Fruit fly (Drosophila melanogaster) whole organism, embryonic: ENCODE data around the gene Rhp.
A peak's percentile ranks its signal among the peaks of the same experiment; 100 is the strongest.
"Not testable (repeated sequence)": the region's sequence is repeated elsewhere in the genome, so short reads cannot be mapped to it uniquely, and the experiment has no call there.

Experiments used
- Bgb ChIP-seq: fragments of 200-800 bp; sonication (Bioruptor generic); IDR thresholded peaks from 2 replicates; pipeline ENCODE4 v1.3.6; 2022; ENCODE audit warnings: missing biosample characterization, missing genetic modification characterization; ENCODE audit not compliant: partially characterized antibody
- CG11456 ChIP-seq: fragments of 200-800 bp; sonication (Bioruptor generic); IDR thresholded peaks from 3 replicates; pipeline ENCODE4 v1.3.6; 2022; ENCODE audit warnings: missing biosample characterization, missing genetic modification characterization
- CG13287 ChIP-seq: fragments of 200-800 bp; sonication (Bioruptor generic); IDR thresholded peaks from 2 replicates; pipeline ENCODE4 v1.3.6; 2022; ENCODE audit warnings: missing biosample characterization, missing genetic modification characterization; ENCODE audit not compliant: partially characterized antibody
- CG14710 ChIP-seq: fragments of 200-800 bp; sonication (Bioruptor generic); optimal IDR thresholded peaks from 3 replicates; lab custom pipeline; 2019; ENCODE audit warnings: missing biosample characterization, mild to moderate bottlenecking, missing genetic modification characterization, moderate library complexity
- CG14860 ChIP-seq: fragments of 200-800 bp; sonication (Bioruptor generic); IDR thresholded peaks from 3 replicates; pipeline ENCODE4 v1.3.6; 2022; ENCODE audit warnings: missing biosample characterization, missing genetic modification characterization; ENCODE audit not compliant: partially characterized antibody
- CG16813 ChIP-seq: fragments of 200-800 bp; sonication (Bioruptor generic); IDR thresholded peaks from 3 replicates; pipeline ENCODE4 v1.3.6; 2022; ENCODE audit warnings: missing biosample characterization, missing genetic modification characterization; ENCODE audit not compliant: partially characterized antibody
- CG2116 ChIP-seq: fragments of 200-800 bp; sonication (Bioruptor generic); optimal IDR thresholded peaks from 3 replicates; lab custom pipeline; 2018; ENCODE audit warnings: missing biosample characterization, mild to moderate bottlenecking, missing genetic modification characterization
- CG2129 ChIP-seq: fragments of 200-800 bp; sonication (Bioruptor generic); IDR thresholded peaks from 2 replicates; pipeline ENCODE4 v1.3.6; 2022; ENCODE audit warnings: missing biosample characterization, missing genetic modification characterization; ENCODE audit not compliant: partially characterized antibody
- CG32532 ChIP-seq: fragments of 200-800 bp; sonication (Bioruptor generic); IDR thresholded peaks from 2 replicates; pipeline ENCODE4 v1.3.6; 2022; ENCODE audit warnings: missing biosample characterization, missing genetic modification characterization
- CG42726 ChIP-seq: fragments of 200-800 bp; sonication (Bioruptor generic); IDR thresholded peaks from 2 replicates; pipeline ENCODE4 v1.3.6; 2022; ENCODE audit warnings: missing biosample characterization, missing genetic modification characterization; ENCODE audit not compliant: partially characterized antibody
- CG7357 ChIP-seq: fragments of 200-800 bp; sonication (Bioruptor generic); IDR thresholded peaks from 3 replicates; pipeline ENCODE4 v1.3.6; 2022; ENCODE audit warnings: missing biosample characterization, missing genetic modification characterization
- CG9932 ChIP-seq: fragments of 200-800 bp; sonication (Bioruptor generic); IDR thresholded peaks from 2 replicates; pipeline ENCODE4 v1.3.6; 2022; ENCODE audit warnings: missing biosample characterization, missing genetic modification characterization
- Dll ChIP-seq: fragments of 200-800 bp; sonication (Bioruptor generic); IDR thresholded peaks from 4 replicates; pipeline ENCODE4 v1.3.6; 2022; ENCODE audit warnings: missing biosample characterization, missing genetic modification characterization; ENCODE audit not compliant: partially characterized antibody
- Dref ChIP-seq: fragments of 200-800 bp; sonication (Bioruptor generic); IDR thresholded peaks from 2 replicates; pipeline ENCODE4 v1.3.6; 2022; ENCODE audit warnings: missing biosample characterization, missing genetic modification characterization
- HLH4C ChIP-seq: fragments of 200-800 bp; sonication (Bioruptor generic); IDR thresholded peaks from 3 replicates; pipeline ENCODE4 v1.3.6; 2022; ENCODE audit warnings: missing biosample characterization, missing genetic modification characterization; ENCODE audit not compliant: partially characterized antibody
- Hr78 ChIP-seq, 2 experiments: fragments of 200-800 bp in 1 of 2; fragments of >200 bp in 1 of 2; sonication (Bioruptor generic) in 1 of 2; optimal IDR thresholded peaks; 2 replicates each; lab custom pipeline; 2017 to 2019; ENCODE audit warnings: missing biosample characterization in 2 of 2, missing genetic modification characterization in 2 of 2, mild to moderate bottlenecking in 1 of 2, moderate library complexity in 1 of 2
- MESR4 ChIP-seq: fragments of 200-800 bp; sonication (Bioruptor generic); optimal IDR thresholded peaks from 2 replicates; lab custom pipeline; 2018; ENCODE audit warnings: missing biosample characterization, mild to moderate bottlenecking, missing genetic modification characterization, moderate library complexity
- Opbp ChIP-seq: fragments of 200-800 bp; sonication (Bioruptor generic); IDR thresholded peaks from 3 replicates; pipeline ENCODE4 v1.3.6; 2022; ENCODE audit warnings: missing biosample characterization, missing genetic modification characterization; ENCODE audit not compliant: partially characterized antibody
- Ptx1 ChIP-seq: fragments of 200-800 bp; sonication (Bioruptor generic); IDR thresholded peaks from 2 replicates; pipeline ENCODE4 v1.3.6; 2022; ENCODE audit warnings: missing biosample characterization, missing genetic modification characterization
- Rfx ChIP-seq: fragments of 200-800 bp; sonication (Bioruptor generic); IDR thresholded peaks from 2 replicates; pipeline ENCODE4 v1.3.6; 2022; ENCODE audit warnings: missing biosample characterization, missing genetic modification characterization
- Scr ChIP-seq: fragments of 200-800 bp; sonication (Bioruptor generic); IDR thresholded peaks from 2 replicates; pipeline ENCODE4 v1.3.6; 2022; ENCODE audit warnings: missing biosample characterization, missing genetic modification characterization; ENCODE audit not compliant: partially characterized antibody
- Sin3A ChIP-seq: fragments of >200 bp; optimal IDR thresholded peaks from 2 replicates; lab custom pipeline; 2018
- amos ChIP-seq: fragments of 200-800 bp; sonication (Bioruptor generic); IDR thresholded peaks from 2 replicates; pipeline ENCODE4 v1.3.6; 2022; ENCODE audit warnings: missing biosample characterization, missing genetic modification characterization; ENCODE audit not compliant: partially characterized antibody
- bbx ChIP-seq: fragments of 200-800 bp; sonication (Bioruptor generic); IDR thresholded peaks from 2 replicates; pipeline ENCODE4 v1.3.6; 2022; ENCODE audit warnings: missing biosample characterization, missing genetic modification characterization; ENCODE audit not compliant: partially characterized antibody
- chinmo ChIP-seq: fragments of 200-800 bp; sonication (Bioruptor generic); IDR thresholded peaks from 4 replicates; pipeline ENCODE4 v1.3.6; 2022; ENCODE audit warnings: missing biosample characterization, missing genetic modification characterization; ENCODE audit not compliant: partially characterized antibody
- crp ChIP-seq, 2 experiments: fragments of 200-800 bp; sonication (Bioruptor generic); optimal IDR thresholded peaks; 2 replicates in 1 of 2; 3 replicates in 1 of 2; lab custom pipeline; 2017; ENCODE audit warnings: missing biosample characterization in 2 of 2, missing genetic modification characterization in 2 of 2, mild to moderate bottlenecking in 1 of 2, moderate library complexity in 1 of 2
- gfzf ChIP-seq: fragments of 200-800 bp; sonication (Bioruptor generic); optimal IDR thresholded peaks from 2 replicates; lab custom pipeline; 2016; ENCODE audit warnings: missing biosample characterization, mild to moderate bottlenecking, missing genetic modification characterization, moderate library complexity
- hbn ChIP-seq: fragments of 200-800 bp; sonication (Bioruptor generic); IDR thresholded peaks from 2 replicates; pipeline ENCODE4 v1.3.6; 2022; ENCODE audit warnings: missing biosample characterization, missing genetic modification characterization; ENCODE audit not compliant: partially characterized antibody
- klu ChIP-seq: fragments of 200-800 bp; sonication (Bioruptor generic); IDR thresholded peaks from 2 replicates; pipeline ENCODE4 v1.3.6; 2022; ENCODE audit warnings: missing biosample characterization, missing genetic modification characterization
- lola ChIP-seq, 3 experiments: fragments of >200 bp in 2 of 3; fragments of 200-800 bp in 1 of 3; sonication (Bioruptor generic) in 1 of 3; optimal IDR thresholded peaks; 2 replicates each; lab custom pipeline; 2017 to 2019; ENCODE audit warnings: missing biosample characterization in 3 of 3, missing genetic modification characterization in 3 of 3, mild to moderate bottlenecking in 1 of 3, moderate library complexity in 1 of 3
- mld ChIP-seq: fragments of 200-800 bp; sonication (Bioruptor generic); IDR thresholded peaks from 3 replicates; pipeline ENCODE4 v1.3.6; 2022; ENCODE audit warnings: missing biosample characterization, missing genetic modification characterization; ENCODE audit not compliant: partially characterized antibody
- nerfin-2 ChIP-seq: fragments of 200-800 bp; sonication (Bioruptor generic); IDR thresholded peaks from 2 replicates; pipeline ENCODE4 v1.3.6; 2022; ENCODE audit warnings: missing biosample characterization, missing genetic modification characterization; ENCODE audit not compliant: partially characterized antibody
- pan ChIP-seq, 4 experiments: fragments of >200 bp in 3 of 4; fragments of 200-800 bp in 1 of 4; sonication (Bioruptor generic) in 1 of 4; optimal IDR thresholded peaks in 3 of 4; IDR thresholded peaks in 1 of 4; 2 replicates each; pipeline versions ENCODE4 v1.3.6 to Lab custom; 2017 to 2022; ENCODE audit warnings: missing biosample characterization in 2 of 4, missing genetic modification characterization in 2 of 4, mixed read lengths in 1 of 4
- pzg ChIP-seq: fragments of 200-800 bp; sonication (Bioruptor generic); optimal IDR thresholded peaks from 3 replicates; lab custom pipeline; 2018; ENCODE audit warnings: missing biosample characterization, mild to moderate bottlenecking, missing genetic modification characterization, moderate library complexity
- row ChIP-seq: fragments of 200-800 bp; sonication (Bioruptor generic); IDR thresholded peaks from 3 replicates; pipeline ENCODE4 v1.3.6; 2022; ENCODE audit warnings: missing biosample characterization, missing genetic modification characterization
- slbo ChIP-seq: fragments of 200-800 bp; sonication (Bioruptor generic); IDR thresholded peaks from 2 replicates; pipeline ENCODE4 v1.3.6; 2022; ENCODE audit warnings: missing biosample characterization, missing genetic modification characterization
- sna ChIP-seq: fragments of 200-800 bp; sonication (Bioruptor generic); IDR thresholded peaks from 2 replicates; pipeline ENCODE4 v1.3.6; 2022; ENCODE audit warnings: missing biosample characterization, missing genetic modification characterization; ENCODE audit not compliant: partially characterized antibody
- ssp ChIP-seq: fragments of 200-800 bp; sonication (Bioruptor generic); IDR thresholded peaks from 2 replicates; pipeline ENCODE4 v1.3.6; 2022; ENCODE audit warnings: missing biosample characterization, missing genetic modification characterization
- tna ChIP-seq: fragments of 200-800 bp; sonication (Bioruptor generic); IDR thresholded peaks from 2 replicates; pipeline ENCODE4 v1.3.6; 2022; ENCODE audit warnings: missing biosample characterization, missing genetic modification characterization; ENCODE audit not compliant: partially characterized antibody
- unc-4 ChIP-seq: fragments of 200-800 bp; sonication (Bioruptor generic); IDR thresholded peaks from 2 replicates; pipeline ENCODE4 v1.3.6; 2022; ENCODE audit warnings: missing biosample characterization, missing genetic modification characterization; ENCODE audit not compliant: partially characterized antibody
- vnd ChIP-seq: fragments of 200-800 bp; sonication (Bioruptor generic); IDR thresholded peaks from 3 replicates; pipeline ENCODE4 v1.3.6; 2022; ENCODE audit warnings: missing biosample characterization, missing genetic modification characterization; ENCODE audit not compliant: partially characterized antibody
- zen2 ChIP-seq: fragments of 200-800 bp; sonication (Bioruptor generic); IDR thresholded peaks from 3 replicates; pipeline ENCODE4 v1.3.6; 2022; ENCODE audit warnings: missing biosample characterization, missing genetic modification characterization; ENCODE audit not compliant: partially characterized antibody

Gene Rhp

DNA sequence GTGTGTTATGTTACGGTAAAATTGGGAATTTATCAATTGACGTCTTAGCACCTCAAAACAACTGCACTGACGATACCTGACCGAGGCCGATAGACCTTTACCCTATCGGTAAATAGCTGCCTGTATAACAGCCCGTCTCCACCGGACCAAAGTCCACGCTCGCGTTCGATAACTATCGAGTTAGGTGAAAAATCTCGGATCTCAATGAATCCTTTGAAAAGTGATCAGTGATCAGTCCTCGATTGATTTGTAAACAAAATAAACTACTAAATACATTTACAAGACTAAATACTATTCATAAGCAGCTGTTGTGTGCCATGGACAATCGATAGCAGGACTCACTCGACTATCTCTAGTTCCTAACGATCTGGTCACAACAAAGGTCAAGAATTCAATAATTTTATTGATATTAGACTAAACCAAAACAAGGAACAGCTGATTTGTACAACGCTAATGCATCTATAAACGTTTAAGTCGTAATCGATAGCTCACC lies 7.3 kb downstream of the Rhp start, which contains the start of gene sordd1 (continued):
- peak; percentile 86; the same call in 1 of the 4 replicates for TF ChIP-seq chinmo (GFP tag; lab: Robert Waterston, UW)
- peak; percentile 83 for TF ChIP-seq hbn (GFP tag; lab: Robert Waterston, UW)
- TF ChIP-seq MESR4 (GFP tag; lab: Kevin White, UChicago) = peak; percentile 8
- TF ChIP-seq vnd (GFP tag; lab: Robert Waterston, UW) = peak; percentile 90
- peak; percentile 85 for TF ChIP-seq bbx (GFP tag; lab: Robert Waterston, UW)
- TF ChIP-seq CG11456 (GFP tag; lab: Robert Waterston, UW) = peak; percentile 51; the same call in 1 of the 3 replicates
- TF ChIP-seq Dref (GFP tag; lab: Robert Waterston, UW) = peak; percentile 79
- peak; percentile 93 for TF ChIP-seq amos (GFP tag; lab: Robert Waterston, UW)
- peak; percentile 87 for TF ChIP-seq Dll (GFP tag; lab: Robert Waterston, UW)
- peak; percentile 98 for TF ChIP-seq ssp (GFP tag; lab: Robert Waterston, UW)
- peak; percentile 89 for TF ChIP-seq CG13287 (GFP tag; lab: Robert Waterston, UW)
- peak; percentile 39; the same call in 1 of the 2 replicates for TF ChIP-seq slbo (GFP tag; lab: Robert Waterston, UW)
- TF ChIP-seq CG9932 = peak; percentile 35; the same call in 1 of the 2 replicates
- TF ChIP-seq zen2 (GFP tag; lab: Robert Waterston, UW) = peak; percentile 75; the same call in 2 of the 3 replicates
- peak in 1 of 2 experiments; percentile 27 for TF ChIP-seq crp (GFP tag; optimal IDR thresholded peaks at IDR 0.05; lab: Kevin White, UChicago)
- TF ChIP-seq Scr (GFP tag; lab: Robert Waterston, UW) = peak; percentile 92
- peak; percentile 88 for TF ChIP-seq Opbp (GFP tag; lab: Robert Waterston, UW)
- 0 out of 2 replicates have a peak, but pooled peaks have one; percentile 23 for TF ChIP-seq Ptx1 (GFP tag; lab: Robert Waterston, UW)
- peak; percentile 88 for TF ChIP-seq nerfin-2 (GFP tag; lab: Robert Waterston, UW)
- TF ChIP-seq CG14710 (tag; lab: Kevin White, UChicago) = peak; percentile 4
- TF ChIP-seq CG14860 = peak; percentile 89
- TF ChIP-seq HLH4C (GFP tag; lab: Robert Waterston, UW) = peak; percentile 92
- peak in 1 of 3 experiments; percentile 77 for TF ChIP-seq lola (GFP tag; optimal IDR thresholded peaks at IDR 0.05; lab: Kevin White, UChicago)
- peak; percentile 85 for TF ChIP-seq unc-4 (GFP tag; lab: Robert Waterston, UW)
- peak; percentile 91 for TF ChIP-seq Bgb (GFP tag; lab: Robert Waterston, UW)
- TF ChIP-seq Sin3A = peak; percentile 15
- TF ChIP-seq gfzf (GFP tag; lab: Kevin White, UChicago) = peak; percentile 2
- peak; percentile 63 for TF ChIP-seq CG2116 (GFP tag; lab: Kevin White, UChicago)
- TF ChIP-seq pzg (GFP tag; lab: Kevin White, UChicago) = peak; percentile 31
- peak; percentile 77 for TF ChIP-seq row
- TF ChIP-seq CG16813 (GFP tag; lab: Robert Waterston, UW) = peak; percentile 97
- peak; percentile 81 for TF ChIP-seq CG2129 (GFP tag; lab: Robert Waterston, UW)

DNA sequence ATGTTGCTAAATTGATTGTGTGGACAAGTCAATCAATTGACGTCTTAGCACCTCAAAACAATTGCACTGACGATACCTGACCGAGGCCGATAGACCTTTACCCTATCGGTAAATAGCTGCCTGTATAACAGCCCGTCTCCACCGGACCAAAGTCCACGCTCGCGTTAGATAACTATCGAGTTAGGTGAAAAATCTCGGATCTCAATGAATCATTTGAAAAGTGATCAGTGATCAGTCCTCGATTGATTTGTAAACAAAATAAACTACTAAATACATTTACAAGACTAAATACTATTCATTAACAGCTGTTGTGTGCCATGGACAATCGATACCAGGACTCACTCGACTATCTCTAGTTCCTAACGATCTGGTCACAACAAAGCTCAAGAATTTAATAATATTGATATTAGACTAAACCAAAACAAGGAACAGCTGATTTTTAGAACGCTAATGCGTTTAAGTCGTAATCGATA lies 10.4 kb downstream of the Rhp start, which contains the start of the genes sordd2 and CG15602:
sordd2 (minus strand) TSS at position 78 of the 473 bp plus-strand sequence.
CG15602 (plus strand) TSS at position 342 of the 473 bp plus-strand sequence.
- TF ChIP-seq klu (GFP tag; lab: Robert Waterston, UW) (peak; percentile 18; the same call in 1 of the 2 replicates), Bgb (GFP tag; lab: Robert Waterston, UW) (peak; percentile 94), tna (peak; percentile 62), CG32532 (peak; percentile 17; the same call in 1 of the 2 replicates), CG42726 (GFP tag; lab: Robert Waterston, UW) (peak; percentile 80; the same call in 1 of the 2 replicates), Scr (GFP tag; lab: Robert Waterston, UW) (peak; percentile 81), Hr78 (GFP tag; optimal IDR thresholded peaks at IDR 0.05; lab: Kevin White, UChicago) (peak in 1 of 2 experiments; percentile 66), CG7357 (GFP tag; lab: Robert Waterston, UW) (0 out of 3 replicates have a peak, but pooled peaks have one; percentile 20), Rfx (GFP tag; lab: Robert Waterston, UW) (peak; percentile 31; the same call in 1 of the 2 replicates), amos (GFP tag; lab: Robert Waterston, UW) (peak; percentile 63), nerfin-2 (GFP tag; lab: Robert Waterston, UW) (peak; percentile 40; the same call in 1 of the 2 replicates), Dref (GFP tag; lab: Robert Waterston, UW) (peak; percentile 71), Dll (GFP tag; lab: Robert Waterston, UW) (peak; percentile 80), mld (GFP tag; lab: Robert Waterston, UW) (0 out of 3 replicates have a peak, but pooled peaks have one; percentile 20), pan (GFP tag; optimal IDR thresholded peaks at IDR 0.05 in 1 of 2, IDR thresholded peaks at IDR 0.05 in 1 of 2) (peak in 1 of 2 experiments; percentile 24), ssp (GFP tag; lab: Robert Waterston, UW) (peak; percentile 95), sna (GFP tag; lab: Robert Waterston, UW) (peak; percentile 67)
- not testable (repeated sequence) for TF ChIP-seq pan (optimal IDR thresholded peaks at IDR 0.05; lab: Kevin White, UChicago)
